Fruit fly (Drosophila melanogaster): Measurements from ENCODE around the gene CG31975.

The CG31975 gene

DNA sequence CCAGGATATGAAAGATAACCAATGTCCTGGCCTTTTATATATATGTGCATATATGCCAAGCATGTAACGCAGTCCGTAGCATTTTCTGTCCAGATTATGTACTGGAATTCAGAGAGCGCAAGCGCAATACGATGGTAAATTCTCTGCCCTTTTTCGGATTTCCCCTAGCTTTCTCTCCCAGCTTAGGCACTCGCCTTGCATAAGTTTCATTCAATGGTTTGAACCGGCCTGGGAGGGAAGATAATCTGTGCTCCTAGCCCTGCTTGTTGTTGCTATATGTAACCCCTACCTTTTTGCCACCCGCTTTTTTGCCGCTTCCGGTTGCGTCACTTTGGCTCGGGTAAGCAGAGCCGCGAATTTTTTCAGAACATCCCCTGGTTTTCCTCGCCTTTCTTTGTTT lies 38.3 kb upstream of the CG31975 start (continued):
- TF ChIP-seq Trl (optimal IDR thresholded peaks at IDR 0.05) (peak in 1 of 2 experiments; percentile 17), Trl (GFP tag; optimal IDR thresholded peaks at IDR 0.05) (no peak), NC2α (GFP tag; optimal IDR thresholded peaks at IDR 0.05) (no peak), CG8478 (optimal IDR thresholded peaks at IDR 0.05) (no peak), MBD-R2 (GFP tag; IDR thresholded peaks at IDR 0.05) (no peak), nerfin-1 (tag; optimal IDR thresholded peaks at IDR 0.05) (peak; percentile 74), Oaz (GFP tag; IDR thresholded peaks at IDR 0.05) (no peak), CG4360 (GFP tag; IDR thresholded peaks at IDR 0.05) (peak; percentile 42), Sin3A (optimal IDR thresholded peaks at IDR 0.05) (no peak), CG9817 (tag; optimal IDR thresholded peaks at IDR 0.05) (no peak), kah (GFP tag; optimal IDR thresholded peaks at IDR 0.05) (no peak), hth (optimal IDR thresholded peaks at IDR 0.05) (no peak), CG32772 (GFP tag; IDR thresholded peaks at IDR 0.05) (no peak), Fer3 (tag; optimal IDR thresholded peaks at IDR 0.05) (no peak), CG11504 (tag; optimal IDR thresholded peaks at IDR 0.05) (peak; percentile 24), otp (GFP tag; IDR thresholded peaks at IDR 0.05) (no peak), rib (GFP tag; IDR thresholded peaks at IDR 0.05) (no peak), CrebB (tag; optimal IDR thresholded peaks at IDR 0.05) (no peak), sna (GFP tag; IDR thresholded peaks at IDR 0.05; ENCODE audit: partially characterized antibody) (no peak), ac (GFP tag; optimal IDR thresholded peaks at IDR 0.05) (no peak), Med (GFP tag) (peak; percentile 56), pros (GFP tag; optimal IDR thresholded peaks at IDR 0.05) (peak; percentile 11), Adf1 (GFP tag; IDR thresholded peaks at IDR 0.05) (0 out of 2 replicates have a peak, but pooled peaks have one; percentile 6), chn (GFP tag; optimal IDR thresholded peaks at IDR 0.05) (no peak), CG13894 (tag; optimal IDR thresholded peaks at IDR 0.05) (no peak), ci (GFP tag; IDR thresholded peaks at IDR 0.05) (no peak), CG8765 (GFP tag; IDR thresholded peaks at IDR 0.05) (no peak), Nf-YC (tag; optimal IDR thresholded peaks at IDR 0.05) (no peak), Scr (GFP tag; IDR thresholded peaks at IDR 0.05; ENCODE audit: partially characterized antibody) (no peak), CG7987 (GFP tag; optimal IDR thresholded peaks at IDR 0.05) (no peak), CG18619 (GFP tag; optimal IDR thresholded peaks at IDR 0.05) (no peak), gsb (GFP tag; IDR thresholded peaks at IDR 0.05) (no peak), prd (optimal IDR thresholded peaks at IDR 0.05) (no peak), prd (GFP tag; IDR thresholded peaks at IDR 0.05) (no peak), ken (GFP tag; IDR thresholded peaks at IDR 0.05) (no peak), CG13424 (tag; optimal IDR thresholded peaks at IDR 0.05) (no peak)

DNA sequence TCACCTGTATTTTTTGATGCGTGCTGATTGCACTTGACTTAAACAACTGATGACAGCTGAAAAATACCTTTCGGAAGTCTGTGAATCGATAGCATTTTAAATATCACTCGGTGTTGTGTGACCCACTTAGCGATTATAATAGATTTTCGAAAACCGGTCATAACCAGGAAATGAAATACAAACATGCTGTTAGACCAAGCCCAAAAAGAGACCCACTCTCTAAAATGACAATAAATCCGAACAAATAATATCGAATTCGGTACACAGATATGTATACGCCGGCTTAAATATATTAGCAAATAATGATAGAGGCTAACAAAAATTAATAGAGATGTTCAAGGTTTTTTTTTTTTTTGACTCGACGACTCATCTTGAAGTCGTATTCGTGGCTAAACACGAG lies 34.9 kb upstream of the CG31975 start:
- TF ChIP-seq vfl (GFP tag; optimal IDR thresholded peaks at IDR 0.05) (no peak), CG2199 (GFP tag; IDR thresholded peaks at IDR 0.05) (0 out of 3 replicates have a peak, but pooled peaks have one; percentile 48), Eip74EF (GFP tag; optimal IDR thresholded peaks at IDR 0.05) (peak in 1 of 2 experiments; percentile 90), corto (GFP tag; optimal IDR thresholded peaks at IDR 0.05) (no peak), ssp (GFP tag; IDR thresholded peaks at IDR 0.05) (no peak), Myb (GFP tag; optimal IDR thresholded peaks at IDR 0.05) (no peak), sens (GFP tag) (peak; percentile 40), gt (GFP tag; IDR thresholded peaks at IDR 0.05) (no peak), CG4730 (GFP tag; IDR thresholded peaks at IDR 0.05) (no peak), Rfx (GFP tag; IDR thresholded peaks at IDR 0.05) (no peak), CG3847 (GFP tag; IDR thresholded peaks at IDR 0.05) (no peak)
